Worm (Caenorhabditis elegans) whole organism, late embryonic: ENCODE results near the gene C14E2.1.

Experiments used
- K02D7.2 ChIP-seq: sonication (generic microtip); optimal IDR thresholded peaks from 2 replicates; lab custom pipeline; 2017; ENCODE audit warnings: mild to moderate bottlenecking, missing genetic modification characterization, missing compliant biosample characterization
- T23F11.4 ChIP-seq: fragments of 200-800 bp; sonication (Bioruptor generic); optimal IDR thresholded peaks from 2 replicates; lab custom pipeline; 2018; ENCODE audit warnings: mild to moderate bottlenecking, missing genetic modification characterization, missing compliant biosample characterization
- Y22D7AL.16 ChIP-seq: sonication (generic microtip); optimal IDR thresholded peaks from 2 replicates; lab custom pipeline; 2016; ENCODE audit warnings: missing genetic modification characterization, missing compliant biosample characterization
- ama-1 ChIP-seq: fragments of 150-350 bp; optimal IDR thresholded peaks from 2 replicates; lab custom pipeline; 2014
- ceh-14 ChIP-seq: sonication (generic microtip); optimal IDR thresholded peaks from 2 replicates; lab custom pipeline; 2016; ENCODE audit warnings: missing genotype, missing genetic modification characterization, missing compliant biosample characterization
- ceh-19 ChIP-seq: fragments of 200-800 bp; sonication (Bioruptor generic); optimal IDR thresholded peaks from 2 replicates; lab custom pipeline; 2018; ENCODE audit warnings: mild to moderate bottlenecking, missing genetic modification characterization, missing compliant biosample characterization
- ceh-22 ChIP-seq: sonication (generic microtip); optimal IDR thresholded peaks from 2 replicates; lab custom pipeline; 2017; ENCODE audit warnings: missing biosample characterization, missing genetic modification characterization
- ceh-9 ChIP-seq: sonication (generic microtip); optimal IDR thresholded peaks from 2 replicates; lab custom pipeline; 2016; ENCODE audit warnings: mild to moderate bottlenecking, missing genetic modification characterization, inconsistent platforms, missing compliant biosample characterization
- ets-4 ChIP-seq: sonication (generic microtip); optimal IDR thresholded peaks from 2 replicates; lab custom pipeline; 2016; ENCODE audit warnings: missing genetic modification characterization, missing compliant biosample characterization
- eyg-1 ChIP-seq: sonication (generic microtip); optimal IDR thresholded peaks from 2 replicates; lab custom pipeline; 2016; ENCODE audit warnings: missing genotype, missing genetic modification characterization, missing compliant biosample characterization
- fkh-10 ChIP-seq: fragments of 150-350 bp; optimal IDR thresholded peaks from 2 replicates; lab custom pipeline; 2014; ENCODE audit warnings: missing biosample characterization, missing genetic modification reagents, missing genetic modification characterization
- fkh-6 ChIP-seq: sonication (generic microtip); optimal IDR thresholded peaks from 2 replicates; lab custom pipeline; 2016; ENCODE audit warnings: missing genetic modification characterization, missing compliant biosample characterization
- hlh-13 ChIP-seq: fragments of 200-800 bp; sonication (Bioruptor generic); optimal IDR thresholded peaks from 2 replicates; lab custom pipeline; 2018; ENCODE audit warnings: mild to moderate bottlenecking, missing genetic modification characterization, missing compliant biosample characterization
- hlh-15 ChIP-seq: sonication (generic microtip); optimal IDR thresholded peaks from 2 replicates; lab custom pipeline; 2016; ENCODE audit warnings: missing genetic modification characterization, missing compliant biosample characterization
- hlh-6 ChIP-seq: sonication (generic microtip); optimal IDR thresholded peaks from 2 replicates; lab custom pipeline; 2016; ENCODE audit warnings: missing genotype, missing genetic modification characterization, missing compliant biosample characterization
- lim-6 ChIP-seq: sonication (generic microtip); optimal IDR thresholded peaks from 2 replicates; lab custom pipeline; 2016; ENCODE audit warnings: missing genetic modification characterization, missing compliant biosample characterization
- madf-2 ChIP-seq: sonication (generic microtip); optimal IDR thresholded peaks from 2 replicates; lab custom pipeline; 2017; ENCODE audit warnings: missing genetic modification characterization, missing compliant biosample characterization
- mec-3 ChIP-seq: sonication (generic microtip); optimal IDR thresholded peaks from 2 replicates; lab custom pipeline; 2016; ENCODE audit warnings: borderline replicate concordance, missing genetic modification characterization, missing compliant biosample characterization
- nfya-1 ChIP-seq: sonication (generic microtip); optimal IDR thresholded peaks from 2 replicates; lab custom pipeline; 2017; ENCODE audit warnings: missing genetic modification characterization, mild to moderate bottlenecking, missing compliant biosample characterization, antibody characterized with exemption, moderate library complexity
- npax-4 ChIP-seq: sonication (generic microtip); optimal IDR thresholded peaks from 2 replicates; lab custom pipeline; 2016; ENCODE audit warnings: missing genetic modification characterization, missing compliant biosample characterization
- odd-2 ChIP-seq: sonication (generic microtip); optimal IDR thresholded peaks from 2 replicates; lab custom pipeline; 2017; ENCODE audit warnings: antibody characterized with exemption, mild to moderate bottlenecking, missing genetic modification characterization, missing compliant biosample characterization
- pag-3 ChIP-seq: sonication (generic microtip); optimal IDR thresholded peaks from 2 replicates; lab custom pipeline; 2016; ENCODE audit warnings: missing compliant biosample characterization, missing genetic modification characterization, borderline replicate concordance
- pat-9 ChIP-seq: fragments of 200-800 bp; sonication (Bioruptor generic); optimal IDR thresholded peaks from 2 replicates; lab custom pipeline; 2018; ENCODE audit warnings: mild to moderate bottlenecking, missing genetic modification characterization, moderate library complexity, missing compliant biosample characterization
- pax-1 ChIP-seq: fragments of 150-350 bp; optimal IDR thresholded peaks from 2 replicates; lab custom pipeline; 2014; ENCODE audit warnings: missing biosample characterization, missing genetic modification characterization
- pha-2 ChIP-seq: sonication (generic microtip); optimal IDR thresholded peaks from 2 replicates; lab custom pipeline; 2017; ENCODE audit warnings: mild to moderate bottlenecking, missing genetic modification characterization, missing compliant biosample characterization
- ref-2 ChIP-seq: sonication (generic microtip); optimal IDR thresholded peaks from 2 replicates; lab custom pipeline; 2016; ENCODE audit warnings: missing genetic modification characterization, missing compliant biosample characterization
- sdc-2 ChIP-seq: sonication (generic microtip); optimal IDR thresholded peaks from 2 replicates; lab custom pipeline; 2016; ENCODE audit warnings: missing genotype, missing genetic modification characterization, missing compliant biosample characterization
- sox-4 ChIP-seq: sonication (generic microtip); optimal IDR thresholded peaks from 2 replicates; lab custom pipeline; 2017; ENCODE audit warnings: mild to moderate bottlenecking, missing genetic modification characterization, inconsistent platforms, missing compliant biosample characterization
- tbx-7 ChIP-seq: sonication (generic microtip); optimal IDR thresholded peaks from 2 replicates; lab custom pipeline; 2016; ENCODE audit warnings: missing genotype, missing genetic modification characterization, missing compliant biosample characterization
- unc-3 ChIP-seq, 2 experiments: fragments of 200-800 bp in 1 of 2; sonication (Bioruptor generic) in 1 of 2; sonication (generic microtip) in 1 of 2; conservative IDR thresholded peaks in 1 of 2; optimal IDR thresholded peaks in 1 of 2; 2 replicates each; pipeline versions ENCODE4 v1.3.6 to Lab custom; 2016 to 2022; ENCODE audit warnings: missing compliant biosample characterization in 2 of 2, missing genetic modification characterization in 2 of 2, missing genetic modification reagents in 1 of 2
- unc-55 ChIP-seq: sonication (generic microtip); optimal IDR thresholded peaks from 2 replicates; lab custom pipeline; 2017; ENCODE audit warnings: missing biosample characterization, missing genetic modification reagents, missing genetic modification characterization
- unc-86 ChIP-seq: sonication (generic microtip); optimal IDR thresholded peaks from 2 replicates; lab custom pipeline; 2016; ENCODE audit warnings: missing genetic modification characterization, missing compliant biosample characterization

Gene C14E2.1

ce11 chrX:1858616-1859015, 32.4 kb downstream of the C14E2.1 start (continued):
- TF ChIP-seq odd-2 (tag; lab: Kevin White, UChicago), result no peak
- no peak for TF ChIP-seq ama-1 (lab: Kevin White, UChicago)
- peak; percentile 64; the same call in 1 of the 2 replicates for TF ChIP-seq unc-3 (GFP tag; conservative IDR thresholded peaks at IDR 0.05; lab: Robert Waterston, UW)
- peak; percentile 60 for TF ChIP-seq unc-3 (tag; optimal IDR thresholded peaks at IDR 0.05; lab: Kevin White, UChicago)
- TF ChIP-seq hlh-15 (tag; lab: Kevin White, UChicago), result peak; percentile 74
- TF ChIP-seq unc-55 (GFP tag; lab: Kevin White, UChicago), result no peak
- TF ChIP-seq fkh-6 (tag; lab: Kevin White, UChicago), result peak; percentile 82
- TF ChIP-seq ets-4 (tag; lab: Kevin White, UChicago), result no peak
- TF ChIP-seq sox-4, result peak; percentile 76
- TF ChIP-seq K02D7.2 (tag; lab: Kevin White, UChicago), result peak; percentile 68
- TF ChIP-seq ceh-19, result peak; percentile 67
- TF ChIP-seq T23F11.4 (GFP tag; lab: Kevin White, UChicago), result peak; percentile 49
- TF ChIP-seq pag-3 (tag; lab: Kevin White, UChicago), result peak; percentile 48
- TF ChIP-seq pat-9 (tag; lab: Kevin White, UChicago), result peak; percentile 72
- peak; percentile 60 for TF ChIP-seq pha-2
- no peak for TF ChIP-seq Y22D7AL.16 (tag; lab: Kevin White, UChicago)
- peak; percentile 97 for TF ChIP-seq sdc-2 (tag; lab: Kevin White, UChicago)
- TF ChIP-seq, all 69 proteins: peak for 53

DNA sequence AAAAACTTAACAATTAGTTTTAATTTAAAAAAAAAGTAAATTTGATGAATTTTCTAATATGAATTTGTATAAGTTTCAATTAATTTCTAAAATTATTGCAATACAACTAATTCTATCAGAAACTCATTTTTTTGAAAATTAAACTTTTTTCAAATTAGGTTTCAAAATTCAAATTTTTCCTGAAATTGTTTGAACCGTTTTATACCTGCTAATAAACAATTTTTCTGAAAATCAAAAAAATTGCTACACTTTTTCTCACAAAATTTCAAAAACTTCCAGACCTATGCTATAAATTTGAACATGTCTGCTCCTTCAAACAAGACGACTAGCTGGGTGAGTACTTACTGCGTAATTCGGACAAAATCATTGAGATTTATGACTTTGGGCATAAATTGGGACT, 34.2 kb downstream of the C14E2.1 start, which contains the start of gene T26C11.8:
TSS of gene T26C11.8 (plus strand) at position 301 of the 400 bp plus-strand sequence.
- TF ChIP-seq lim-6 (tag; lab: Kevin White, UChicago) (no peak), madf-2 (tag; lab: Kevin White, UChicago) (no peak), hlh-15 (tag; lab: Kevin White, UChicago) (no peak), unc-3 (GFP tag; conservative IDR thresholded peaks at IDR 0.05; lab: Robert Waterston, UW) (no peak), unc-3 (tag; optimal IDR thresholded peaks at IDR 0.05; lab: Kevin White, UChicago) (no peak), mec-3 (tag; lab: Kevin White, UChicago) (no peak), fkh-10 (no peak), tbx-7 (tag; lab: Kevin White, UChicago) (no peak), ref-2 (no peak)

- no peak for TF ChIP-seq ceh-22 (tag; lab: Kevin White, UChicago)
- TF ChIP-seq ets-4 (tag; lab: Kevin White, UChicago), result no peak
- TF ChIP-seq ceh-14 (tag; lab: Kevin White, UChicago), result no peak
- no peak for TF ChIP-seq ceh-9 (tag; lab: Kevin White, UChicago)
- TF ChIP-seq hlh-13 (GFP tag; lab: Kevin White, UChicago), result no peak
- no peak for TF ChIP-seq pha-2
- no peak for TF ChIP-seq pax-1 (tag; lab: Kevin White, UChicago)
- TF ChIP-seq hlh-15 (tag; lab: Kevin White, UChicago), result no peak
- no peak for TF ChIP-seq unc-86 (tag; lab: Kevin White, UChicago)
- no peak for TF ChIP-seq npax-4
- TF ChIP-seq, all 69 proteins: peak for 0
Observed at ce11 chrX:1864946-1865345, 38.7 kb downstream of the C14E2.1 start, which contains the start of gene tbx-41. Gene tbx-41 (plus strand): TSS chrX:1865246.

- no peak for TF ChIP-seq hlh-6 (tag; lab: Kevin White, UChicago)
- no peak for TF ChIP-seq eyg-1 (tag; lab: Kevin White, UChicago)
- no peak for TF ChIP-seq ceh-9 (tag; lab: Kevin White, UChicago)
- peak; percentile 64 for TF ChIP-seq sdc-2 (tag; lab: Kevin White, UChicago)
- peak; percentile 88 for TF ChIP-seq nfya-1 (tag; lab: Kevin White, UChicago)
Observed at ce11 chrX:1870991-1871390, 44.7 kb downstream of the C14E2.1 start.
